Fruit fly (Drosophila melanogaster): ENCODE data around the gene CG14397.
A peak's percentile ranks its signal among the peaks of the same experiment; 100 is the strongest.

Gene CG14397

dm6 chr2L:21096448-21096994 is 5.5 kb downstream of the CG14397 start, which contains the start of gene CG34136 (continued):
- TF ChIP-seq CG4404 (GFP tag; IDR thresholded peaks at IDR 0.05) (no peak), pnt (GFP tag; optimal IDR thresholded peaks at IDR 0.05) (no peak), lola (GFP tag; optimal IDR thresholded peaks at IDR 0.05) (peak in 1 of 3 experiments; percentile 11), CG1529 (GFP tag; optimal IDR thresholded peaks at IDR 0.05) (no peak), CG4282 (GFP tag; optimal IDR thresholded peaks at IDR 0.05) (no peak), gro (GFP tag; optimal IDR thresholded peaks at IDR 0.05) (no peak), nau (GFP tag; optimal IDR thresholded peaks at IDR 0.05) (no peak), CG10959 (GFP tag; IDR thresholded peaks at IDR 0.05) (no peak), HmgZ (tag; optimal IDR thresholded peaks at IDR 0.05) (no peak), cato (GFP tag; optimal IDR thresholded peaks at IDR 0.05; ENCODE audit: borderline replicate concordance) (no peak), BtbVII (GFP tag; optimal IDR thresholded peaks at IDR 0.05) (peak; percentile 6), vvl (GFP tag; IDR thresholded peaks at IDR 0.05) (peak; percentile 55; the same call in 1 of the 2 replicates), B-H2 (GFP tag; optimal IDR thresholded peaks at IDR 0.05) (no peak), CG12104 (GFP tag; optimal IDR thresholded peaks at IDR 0.05) (peak; percentile 14), mirr (GFP tag; optimal IDR thresholded peaks at IDR 0.05) (no peak), CG3281 (GFP tag; optimal IDR thresholded peaks at IDR 0.05) (peak; percentile 39), Six4 (GFP tag; optimal IDR thresholded peaks at IDR 0.05) (peak; percentile 56), CG6813 (GFP tag; optimal IDR thresholded peaks at IDR 0.05) (peak; percentile 59), sc (optimal IDR thresholded peaks at IDR 0.05) (no peak), sc (GFP tag; optimal IDR thresholded peaks at IDR 0.05) (no peak), chm (GFP tag; IDR thresholded peaks at IDR 0.05) (no peak), CG12236 (GFP tag; optimal IDR thresholded peaks at IDR 0.05) (no peak), Dek (tag; optimal IDR thresholded peaks at IDR 0.05) (no peak), bsh (GFP tag; optimal IDR thresholded peaks at IDR 0.05) (peak; percentile 45 to 75), CG15269 (tag; optimal IDR thresholded peaks at IDR 0.05) (peak; percentile 45), CG4424 (GFP tag; optimal IDR thresholded peaks at IDR 0.05) (peak; percentile 58), Doc2 (GFP tag; IDR thresholded peaks at IDR 0.05) (no peak), salm (tag; optimal IDR thresholded peaks at IDR 0.05) (no peak), CG17829 (tag; optimal IDR thresholded peaks at IDR 0.05) (peak; percentile 24), CG17802 (tag; optimal IDR thresholded peaks at IDR 0.05) (no peak), gce (GFP tag; IDR thresholded peaks at IDR 0.05) (no peak), CG10543 (GFP tag; optimal IDR thresholded peaks at IDR 0.05) (peak; percentile 21), Stat92E (GFP tag; optimal IDR thresholded peaks at IDR 0.05) (no peak), CG4617 (GFP tag; optimal IDR thresholded peaks at IDR 0.05; ENCODE audit: borderline replicate concordance) (no peak), Doc3 (GFP tag; IDR thresholded peaks at IDR 0.05; ENCODE audit: partially characterized antibody) (no peak), CG2116 (GFP tag; optimal IDR thresholded peaks at IDR 0.05) (peak; percentile 8), stc (GFP tag; IDR thresholded peaks at IDR 0.05) (no peak), Ssrp (tag; optimal IDR thresholded peaks at IDR 0.05) (peak; percentile 44), CG6854 (GFP tag; optimal IDR thresholded peaks at IDR 0.05) (peak; percentile 5), ttk (GFP tag; IDR thresholded peaks at IDR 0.05) (no peak), kah (GFP tag; optimal IDR thresholded peaks at IDR 0.05) (no peak), hkb (optimal IDR thresholded peaks at IDR 0.05) (no peak), hkb (GFP tag; IDR thresholded peaks at IDR 0.05) (peak; percentile 49; the same call in 1 of the 2 replicates), CG32767 (GFP tag; IDR thresholded peaks at IDR 0.05) (no peak), pan (optimal IDR thresholded peaks at IDR 0.05) (no peak), pan (GFP tag; optimal IDR thresholded peaks at IDR 0.05 in 1 of 2, IDR thresholded peaks at IDR 0.05 in 1 of 2) (peak in 1 of 2 experiments; percentile 25), tx (GFP tag; optimal IDR thresholded peaks at IDR 0.05) (no peak), ap (GFP tag; IDR thresholded peaks at IDR 0.05) (no peak), CG12659 (GFP tag; optimal IDR thresholded peaks at IDR 0.05) (peak; percentile 38), CG1602 (GFP tag; optimal IDR thresholded peaks at IDR 0.05) (peak; percentile 3), CG8765 (GFP tag; IDR thresholded peaks at IDR 0.05) (no peak)

Data from whole organism, embryonic.